Worm (Caenorhabditis elegans) whole organism, L3 larva: ENCODE measurements around the gene dat-1.

ENCODE experiments used
- R02D3.7 ChIP-seq: fragments of 150-350 bp; optimal IDR thresholded peaks from 2 replicates; lab custom pipeline; 2014; ENCODE audit warnings: missing biosample characterization, missing genetic modification characterization
- ZK546.5 ChIP-seq: sonication (generic microtip); optimal IDR thresholded peaks from 2 replicates; lab custom pipeline; 2017; ENCODE audit warnings: missing biosample characterization, missing genetic modification characterization
- aly-2 ChIP-seq: fragments of 150-350 bp; optimal IDR thresholded peaks from 2 replicates; lab custom pipeline; 2014; ENCODE audit warnings: missing biosample characterization, missing genetic modification characterization
- ama-1 ChIP-seq: fragments of 150-350 bp; optimal IDR thresholded peaks from 2 replicates; lab custom pipeline; 2018
- ceh-28 ChIP-seq: fragments of 150-350 bp; optimal IDR thresholded peaks from 2 replicates; lab custom pipeline; 2014; ENCODE audit warnings: missing biosample characterization, missing genetic modification reagents, missing genetic modification characterization
- ceh-82 ChIP-seq: fragments of 150-350 bp; optimal IDR thresholded peaks from 2 replicates; lab custom pipeline; 2014; ENCODE audit warnings: missing biosample characterization, missing genetic modification characterization
- ceh-9 ChIP-seq: sonication (generic microtip); optimal IDR thresholded peaks from 2 replicates; lab custom pipeline; 2018; ENCODE audit warnings: missing biosample characterization, missing genetic modification characterization
- egl-5 ChIP-seq: fragments of 150-350 bp; optimal IDR thresholded peaks from 2 replicates; lab custom pipeline; 2017; ENCODE audit warnings: missing biosample characterization, missing genetic modification reagents, missing genetic modification characterization, inconsistent platforms
- elt-1 ChIP-seq: fragments of 150-350 bp; optimal IDR thresholded peaks from 2 replicates; lab custom pipeline; 2014; ENCODE audit warnings: missing biosample characterization, missing genetic modification characterization
- elt-3 ChIP-seq, 3 experiments: fragments of 150-350 bp in 1 of 3; sonication (generic microtip) in 2 of 3; optimal IDR thresholded peaks; 2 replicates in 2 of 3; 4 replicates in 1 of 3; lab custom pipeline; 2014 to 2017; ENCODE audit warnings: missing biosample characterization in 3 of 3, missing genetic modification characterization in 3 of 3
- eor-1 ChIP-seq, 2 experiments: fragments of 150-350 bp; optimal IDR thresholded peaks; 2 replicates each; lab custom pipeline; 2014 to 2018; ENCODE audit warnings: missing biosample characterization in 2 of 2, missing genetic modification characterization in 2 of 2
- fkh-10 ChIP-seq: sonication (generic microtip); optimal IDR thresholded peaks from 2 replicates; lab custom pipeline; 2017; ENCODE audit warnings: missing biosample characterization, missing genetic modification reagents, missing genetic modification characterization
- fkh-2 ChIP-seq: fragments of 150-350 bp; optimal IDR thresholded peaks from 2 replicates; lab custom pipeline; 2014; ENCODE audit warnings: missing biosample characterization, missing genetic modification reagents, missing genetic modification characterization
- hmg-11 ChIP-seq: sonication (generic microtip); optimal IDR thresholded peaks from 2 replicates; lab custom pipeline; 2016; ENCODE audit warnings: missing genetic modification characterization, missing compliant biosample characterization
- jun-1 ChIP-seq: fragments of 150-350 bp; optimal IDR thresholded peaks from 2 replicates; lab custom pipeline; 2014; ENCODE audit warnings: missing biosample characterization, missing genetic modification reagents, missing genetic modification characterization
- lin-15B ChIP-seq: fragments of 150-350 bp; optimal IDR thresholded peaks from 2 replicates; lab custom pipeline; 2014; ENCODE audit warnings: missing biosample characterization, missing genetic modification characterization
- lsy-12 ChIP-seq: sonication (generic microtip); optimal IDR thresholded peaks from 2 replicates; lab custom pipeline; 2016; ENCODE audit warnings: mild to moderate bottlenecking, missing genetic modification characterization, missing compliant biosample characterization
- mdl-1 ChIP-seq: fragments of 150-350 bp; optimal IDR thresholded peaks from 2 replicates; lab custom pipeline; 2014; ENCODE audit warnings: missing biosample characterization, missing genetic modification characterization
- nfya-1 ChIP-seq: sonication (generic microtip); optimal IDR thresholded peaks from 2 replicates; lab custom pipeline; 2017; ENCODE audit warnings: missing genetic modification characterization, mild to moderate bottlenecking, missing compliant biosample characterization, antibody characterized with exemption, moderate library complexity; ENCODE audit not compliant: insufficient read depth
- nhr-11 ChIP-seq: fragments of 150-350 bp; optimal IDR thresholded peaks from 2 replicates; lab custom pipeline; 2014; ENCODE audit warnings: missing biosample characterization, missing genetic modification characterization
- nhr-12 ChIP-seq: fragments of 150-350 bp; optimal IDR thresholded peaks from 2 replicates; lab custom pipeline; 2014; ENCODE audit warnings: missing biosample characterization, missing genetic modification characterization
- nhr-237 ChIP-seq: fragments of 150-350 bp; optimal IDR thresholded peaks from 2 replicates; lab custom pipeline; 2014; ENCODE audit warnings: missing biosample characterization, missing genetic modification characterization
- nhr-25 ChIP-seq: sonication (generic microtip); optimal IDR thresholded peaks from 2 replicates; lab custom pipeline; 2017; ENCODE audit warnings: missing biosample characterization, missing genetic modification characterization
- nhr-28 ChIP-seq: fragments of 150-350 bp; optimal IDR thresholded peaks from 2 replicates; lab custom pipeline; 2014; ENCODE audit warnings: missing biosample characterization, missing genetic modification characterization
- nhr-43 ChIP-seq: sonication (generic microtip); optimal IDR thresholded peaks from 2 replicates; lab custom pipeline; 2016; ENCODE audit warnings: mild to moderate bottlenecking, missing genetic modification characterization, missing compliant biosample characterization; ENCODE audit not compliant: poor library complexity, severe bottlenecking
- nhr-67 ChIP-seq: fragments of 150-350 bp; optimal IDR thresholded peaks from 2 replicates; lab custom pipeline; 2014; ENCODE audit warnings: missing biosample characterization, missing genetic modification characterization
- nhr-76 ChIP-seq: fragments of 150-350 bp; sonication (generic microtip); optimal IDR thresholded peaks from 5 replicates; lab custom pipeline; 2014; ENCODE audit warnings: missing biosample characterization, missing genetic modification characterization
- pha-4 ChIP-seq: fragments of 150-350 bp; optimal IDR thresholded peaks from 2 replicates; lab custom pipeline; 2014; ENCODE audit warnings: missing biosample characterization, missing genetic modification reagents, missing genetic modification characterization
- pqm-1 ChIP-seq: fragments of 150-350 bp; optimal IDR thresholded peaks from 2 replicates; lab custom pipeline; 2017; ENCODE audit warnings: missing biosample characterization, missing genetic modification characterization, inconsistent platforms
- sea-2 ChIP-seq: fragments of 150-350 bp; sonication (generic microtip); optimal IDR thresholded peaks from 4 replicates; lab custom pipeline; 2014; ENCODE audit warnings: missing biosample characterization, missing genetic modification reagents, missing genetic modification characterization
- skn-1 ChIP-seq: fragments of 150-350 bp; optimal IDR thresholded peaks from 2 replicates; lab custom pipeline; 2014; ENCODE audit warnings: missing biosample characterization, missing genetic modification characterization
- tbx-2 ChIP-seq: sonication (generic microtip); optimal IDR thresholded peaks from 2 replicates; lab custom pipeline; 2016; ENCODE audit warnings: mild to moderate bottlenecking, missing genetic modification characterization, missing compliant biosample characterization
- unc-39 ChIP-seq: sonication (generic microtip); optimal IDR thresholded peaks from 4 replicates; lab custom pipeline; 2017; ENCODE audit warnings: missing biosample characterization, missing genetic modification characterization
- ztf-4 ChIP-seq: fragments of 150-350 bp; optimal IDR thresholded peaks from 2 replicates; lab custom pipeline; 2014; ENCODE audit warnings: missing biosample characterization, missing genetic modification characterization

The dat-1 gene

ce11 chrIII:9242675-9243074 is at the start of gene dat-1:
dat-1 (plus strand) TSS chrIII:9242975.
- TF ChIP-seq elt-1 (tag; lab: Kevin White, UChicago): no peak
- TF ChIP-seq nhr-12 (tag; lab: Kevin White, UChicago): no peak
- TF ChIP-seq nhr-11: no peak
- no peak for TF ChIP-seq nhr-237 (tag; lab: Kevin White, UChicago)
- TF ChIP-seq jun-1 (tag; lab: Kevin White, UChicago): no peak
- TF ChIP-seq lsy-12 (tag; lab: Kevin White, UChicago): no peak
- TF ChIP-seq nfya-1 (tag; lab: Kevin White, UChicago): no peak
- TF ChIP-seq aly-2: no peak
- no peak for TF ChIP-seq mdl-1
- no peak for TF ChIP-seq fkh-10 (GFP tag; lab: Kevin White, UChicago)
- no peak for TF ChIP-seq R02D3.7 (tag; lab: Kevin White, UChicago)
- TF ChIP-seq ceh-9 (tag; lab: Kevin White, UChicago): no peak
- TF ChIP-seq eor-1 (tag; optimal IDR thresholded peaks at IDR 0.05; lab: Kevin White, UChicago): no peak

ce11 chrIII:9199605-9200004 is 43.2 kb upstream of the dat-1 start, which contains the start of gene ZC84.6:
ZC84.6 (minus strand) TSS chrIII:9199705.
- TF ChIP-seq fkh-2 (no peak), lin-15B (tag; lab: Kevin White, UChicago) (no peak), elt-1 (tag; lab: Kevin White, UChicago) (no peak), pqm-1 (no peak), ztf-4 (no peak), hmg-11 (tag; lab: Kevin White, UChicago) (no peak), lsy-12 (tag; lab: Kevin White, UChicago) (no peak), nhr-67 (tag; lab: Kevin White, UChicago) (no peak)

ce11 chrIII:9201977-9202376 is 40.8 kb upstream of the dat-1 start:
- no peak for TF ChIP-seq hmg-11 (tag; lab: Kevin White, UChicago)
- TF ChIP-seq fkh-10 (GFP tag; lab: Kevin White, UChicago): no peak
- TF ChIP-seq ceh-28 (tag; lab: Kevin White, UChicago): no peak
- TF ChIP-seq, all 47 proteins: peak for 0

ce11 chrIII:9206185-9206584 is 36.6 kb upstream of the dat-1 start, which contains the start of gene ZC84.1:
ZC84.1 (minus strand) TSS chrIII:9206285.
- TF ChIP-seq elt-1 (tag; lab: Kevin White, UChicago) (no peak), skn-1 (tag; lab: Kevin White, UChicago) (no peak), nfya-1 (tag; lab: Kevin White, UChicago) (no peak), sea-2 (GFP tag; lab: Kevin White, UChicago) (no peak), nhr-43 (tag; lab: Kevin White, UChicago) (no peak)

ce11 chrIII:9215367-9215766 is 27.4 kb upstream of the dat-1 start, which contains the start of gene npr-29:
npr-29 (minus strand) TSS chrIII:9215467.
- TF ChIP-seq ama-1 (lab: Kevin White, UChicago) (no peak), egl-5 (tag; lab: Kevin White, UChicago) (no peak), fkh-10 (GFP tag; lab: Kevin White, UChicago) (no peak), skn-1 (tag; lab: Kevin White, UChicago) (no peak), tbx-2 (tag; lab: Kevin White, UChicago) (no peak), elt-3 (tag; optimal IDR thresholded peaks at IDR 0.05; lab: Kevin White, UChicago) (no peak), nhr-28 (tag; lab: Kevin White, UChicago) (no peak), eor-1 (tag; optimal IDR thresholded peaks at IDR 0.05; lab: Kevin White, UChicago) (no peak), pqm-1 (no peak), nfya-1 (tag; lab: Kevin White, UChicago) (no peak), pha-4 (no peak), ceh-82 (tag; lab: Kevin White, UChicago) (no peak), lsy-12 (tag; lab: Kevin White, UChicago) (no peak), nhr-25 (tag; lab: Kevin White, UChicago) (no peak)

ce11 chrIII:9224986-9225385 is 17.8 kb upstream of the dat-1 start:
- no peak for TF ChIP-seq ztf-4
- no peak for TF ChIP-seq eor-1 (tag; optimal IDR thresholded peaks at IDR 0.05; lab: Kevin White, UChicago)
- no peak for TF ChIP-seq nhr-43 (tag; lab: Kevin White, UChicago)
- TF ChIP-seq lsy-12 (tag; lab: Kevin White, UChicago): no peak
- TF ChIP-seq ZK546.5 (tag; lab: Kevin White, UChicago): no peak
- no peak for TF ChIP-seq aly-2
- no peak for TF ChIP-seq jun-1 (tag; lab: Kevin White, UChicago)
- TF ChIP-seq unc-39 (tag; lab: Kevin White, UChicago): no peak
- TF ChIP-seq elt-3 (tag; optimal IDR thresholded peaks at IDR 0.05; lab: Kevin White, UChicago): no peak
- TF ChIP-seq egl-5 (tag; lab: Kevin White, UChicago): no peak
- no peak for TF ChIP-seq nhr-76 (tag; lab: Kevin White, UChicago)
